Fruit fly (Drosophila melanogaster) Kc167 (cell line): ENCODE results near the gene puc.
"Not testable (repeated sequence)": the region's sequence is repeated elsewhere in the genome, so short reads cannot be mapped to it uniquely, and the experiment has no call there.

ENCODE experiments used
- Myc ChIP-seq: fragments of >200 bp; optimal IDR thresholded peaks from 2 replicates; lab custom pipeline; 2017; ENCODE audit warnings: missing external identifiers
- Sin3A ChIP-seq: fragments of >200 bp; optimal IDR thresholded peaks from 2 replicates; lab custom pipeline; 2018; ENCODE audit warnings: missing external identifiers
- h ChIP-seq: fragments of >200 bp; optimal IDR thresholded peaks from 3 replicates; lab custom pipeline; 2018; ENCODE audit warnings: missing external identifiers
- insv ChIP-seq: fragments of >200 bp; optimal IDR thresholded peaks from 3 replicates; lab custom pipeline; 2018; ENCODE audit warnings: missing external identifiers
- psq ChIP-seq: fragments of >200 bp; optimal IDR thresholded peaks from 2 replicates; lab custom pipeline; 2017; ENCODE audit warnings: missing external identifiers
- ttk ChIP-seq: sonication (Bioruptor generic); optimal IDR thresholded peaks from 2 replicates; lab custom pipeline; 2017; ENCODE audit warnings: missing external identifiers

puc gene

DNA sequence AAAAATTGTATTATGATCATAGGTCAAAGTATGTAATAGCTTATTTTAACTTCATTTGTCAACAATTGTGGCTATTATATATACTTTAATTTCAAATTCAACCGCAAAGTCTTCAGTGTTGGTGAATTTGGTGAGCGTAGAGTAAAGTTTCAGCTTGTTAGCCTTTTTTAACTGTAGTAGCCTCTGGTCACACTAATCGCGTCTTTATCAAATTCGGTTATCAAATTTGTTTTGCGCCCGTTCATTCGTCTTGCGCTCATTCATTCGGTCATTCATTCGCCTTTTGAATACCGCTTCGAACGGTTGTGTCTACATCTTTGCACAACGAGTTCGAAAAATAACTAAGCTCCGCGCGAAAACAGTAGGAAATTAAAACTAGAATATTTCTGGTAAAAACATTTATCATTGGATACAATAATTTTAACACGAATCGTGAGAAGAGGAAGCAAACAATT lies at the start of gene puc:
puc (plus strand) TSS at position 245 of the 455 bp plus-strand sequence.
- TF ChIP-seq Myc (lab: Kevin White, UChicago) (no peak), Sin3A (no peak), insv (lab: Kevin White, UChicago) (no peak), ttk (lab: Kevin White, UChicago) (no peak), h (no peak), psq (lab: Kevin White, UChicago) (no peak)

DNA sequence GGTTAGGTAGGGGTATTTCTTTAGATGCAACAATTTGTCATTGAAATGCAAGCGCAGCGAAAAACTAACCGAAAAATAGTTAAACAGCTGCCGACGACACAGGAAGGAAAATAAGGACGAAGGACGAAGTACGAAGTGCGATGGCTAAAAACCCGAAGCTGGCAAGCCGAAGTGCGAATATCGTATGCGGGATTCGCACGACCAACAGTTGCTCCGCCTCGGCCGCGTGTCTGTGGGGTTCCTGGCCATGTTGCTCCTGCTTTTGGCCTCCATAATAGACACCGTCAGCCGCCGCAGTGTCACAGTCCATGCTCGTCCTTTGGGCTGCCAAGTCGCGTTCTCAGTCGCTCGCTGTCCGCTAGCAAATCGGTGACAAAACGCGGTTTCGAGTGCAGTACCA lies 46.1 kb upstream of the puc start, which contains the start of gene mAChR-B:
mAChR-B (plus strand) TSS at position 301 of the 400 bp plus-strand sequence.
- TF ChIP-seq h: no peak
- TF ChIP-seq Myc (lab: Kevin White, UChicago): no peak
- no peak for TF ChIP-seq psq (lab: Kevin White, UChicago)
- TF ChIP-seq ttk (lab: Kevin White, UChicago): no peak
- TF ChIP-seq insv (lab: Kevin White, UChicago): no peak
- no peak for TF ChIP-seq Sin3A

DNA sequence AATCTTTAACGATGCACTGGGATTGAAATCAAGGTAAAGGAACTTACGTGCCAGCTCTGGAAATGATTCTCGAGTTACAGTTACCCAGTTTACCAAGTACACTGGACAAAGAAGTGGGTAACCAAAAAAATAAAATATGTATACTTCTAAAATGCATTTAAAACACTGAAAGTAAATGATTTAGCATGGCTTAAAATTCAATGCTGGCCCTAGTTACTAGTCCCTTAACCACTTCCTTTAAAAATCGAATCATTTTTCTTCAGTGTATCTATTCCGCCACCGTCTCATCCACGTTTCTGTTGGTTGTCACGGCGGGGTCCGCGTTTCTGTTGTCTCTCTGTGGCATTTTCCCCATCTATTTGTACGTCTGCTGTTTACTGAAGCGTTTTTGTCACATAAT lies 32.5 kb upstream of the puc start:
- TF ChIP-seq psq (lab: Kevin White, UChicago) (no peak), h (no peak), insv (lab: Kevin White, UChicago) (no peak), Myc (lab: Kevin White, UChicago) (no peak), Sin3A (no peak), ttk (lab: Kevin White, UChicago) (no peak)

DNA sequence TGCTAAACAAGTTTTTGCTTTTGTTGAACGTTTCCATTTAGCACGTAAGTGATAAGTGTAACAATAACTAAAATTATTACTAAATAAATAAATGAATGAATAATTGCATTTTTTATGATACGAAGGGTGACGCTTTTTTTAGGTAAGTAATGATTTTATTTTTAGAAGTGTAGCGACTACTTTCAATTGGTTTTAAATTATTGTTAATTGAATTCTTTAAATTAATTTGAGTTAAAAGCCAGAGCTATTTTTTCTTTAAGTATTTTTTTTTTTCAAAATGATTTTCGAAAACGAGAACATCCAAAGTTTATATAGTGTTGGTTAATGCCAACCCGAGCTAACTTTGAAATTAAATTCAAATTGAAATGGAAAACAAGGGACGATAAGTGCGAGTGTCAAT lies 18.2 kb upstream of the puc start, which contains the start of gene CG7910:
CG7910 (plus strand) TSS at position 301 of the 400 bp plus-strand sequence.
- TF ChIP-seq ttk (lab: Kevin White, UChicago) (no peak), Sin3A (no peak), insv (lab: Kevin White, UChicago) (no peak), Myc (lab: Kevin White, UChicago) (no peak), psq (lab: Kevin White, UChicago) (no peak), h (no peak)

DNA sequence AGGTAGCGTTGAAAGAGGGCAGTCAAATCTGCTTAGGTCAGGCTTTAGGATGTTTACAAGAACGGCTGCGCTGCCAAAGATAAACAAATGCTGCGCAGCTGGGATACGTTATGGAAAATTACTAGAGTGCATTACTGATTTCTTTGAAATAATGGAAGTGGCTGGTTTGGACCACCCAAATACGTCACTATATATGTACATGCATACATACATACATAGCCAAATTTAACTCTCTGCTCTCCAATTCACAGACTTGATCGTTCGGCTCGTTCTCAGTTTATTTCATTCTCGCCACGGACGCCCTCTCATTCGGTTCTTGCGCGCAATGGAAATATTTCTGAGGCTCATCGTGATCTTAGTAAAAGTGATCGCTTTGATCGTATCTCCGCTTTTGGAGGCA lies 11.3 kb upstream of the puc start, which contains the start of gene CG7900:
CG7900 (plus strand) TSS at position 301 of the 400 bp plus-strand sequence.
- TF ChIP-seq psq (lab: Kevin White, UChicago); Myc (lab: Kevin White, UChicago); Sin3A: not testable (repeated sequence)

DNA sequence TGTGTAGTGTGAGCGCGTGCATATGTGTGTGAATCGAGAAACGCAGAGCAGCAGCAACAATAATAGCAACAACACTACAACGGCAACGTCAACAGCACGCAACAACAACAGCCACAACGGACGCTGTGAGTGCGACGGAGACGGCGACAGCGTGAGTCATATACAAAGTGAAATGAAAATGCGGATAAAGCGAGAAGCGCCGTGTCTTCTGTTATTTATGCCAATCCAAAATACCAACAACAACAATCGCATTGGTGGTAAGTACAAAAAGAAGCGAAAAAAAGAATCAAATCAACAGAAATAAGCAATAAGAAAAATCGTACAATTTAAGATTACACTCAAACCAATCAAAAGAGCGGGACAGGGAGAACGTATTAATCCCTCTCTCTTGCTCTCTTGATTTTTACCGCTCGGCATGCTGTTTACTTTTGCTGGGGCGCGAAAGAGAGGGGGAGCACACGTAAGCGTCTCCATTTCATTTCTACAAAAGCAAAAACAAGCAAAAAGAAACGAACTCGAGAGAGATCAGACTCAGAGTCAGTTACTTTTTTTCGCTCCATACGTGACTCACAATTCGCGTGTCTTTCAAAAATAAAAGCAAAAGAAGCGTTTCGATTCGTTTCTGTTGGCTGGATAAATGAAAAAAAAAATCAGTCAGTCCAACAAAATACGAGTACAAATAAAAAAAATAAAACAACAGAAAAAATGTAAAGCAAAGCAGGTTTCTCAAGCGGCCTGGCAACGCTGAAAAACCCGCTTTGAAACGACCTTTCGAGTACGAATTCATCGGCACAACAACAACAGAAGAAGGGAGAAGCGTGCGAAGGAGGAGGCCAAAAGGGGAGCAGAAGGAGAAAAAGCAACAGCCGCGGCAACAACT lies 947 bp downstream of the puc start:
- no peak for TF ChIP-seq Myc (lab: Kevin White, UChicago)
- TF ChIP-seq Sin3A: no peak

DNA sequence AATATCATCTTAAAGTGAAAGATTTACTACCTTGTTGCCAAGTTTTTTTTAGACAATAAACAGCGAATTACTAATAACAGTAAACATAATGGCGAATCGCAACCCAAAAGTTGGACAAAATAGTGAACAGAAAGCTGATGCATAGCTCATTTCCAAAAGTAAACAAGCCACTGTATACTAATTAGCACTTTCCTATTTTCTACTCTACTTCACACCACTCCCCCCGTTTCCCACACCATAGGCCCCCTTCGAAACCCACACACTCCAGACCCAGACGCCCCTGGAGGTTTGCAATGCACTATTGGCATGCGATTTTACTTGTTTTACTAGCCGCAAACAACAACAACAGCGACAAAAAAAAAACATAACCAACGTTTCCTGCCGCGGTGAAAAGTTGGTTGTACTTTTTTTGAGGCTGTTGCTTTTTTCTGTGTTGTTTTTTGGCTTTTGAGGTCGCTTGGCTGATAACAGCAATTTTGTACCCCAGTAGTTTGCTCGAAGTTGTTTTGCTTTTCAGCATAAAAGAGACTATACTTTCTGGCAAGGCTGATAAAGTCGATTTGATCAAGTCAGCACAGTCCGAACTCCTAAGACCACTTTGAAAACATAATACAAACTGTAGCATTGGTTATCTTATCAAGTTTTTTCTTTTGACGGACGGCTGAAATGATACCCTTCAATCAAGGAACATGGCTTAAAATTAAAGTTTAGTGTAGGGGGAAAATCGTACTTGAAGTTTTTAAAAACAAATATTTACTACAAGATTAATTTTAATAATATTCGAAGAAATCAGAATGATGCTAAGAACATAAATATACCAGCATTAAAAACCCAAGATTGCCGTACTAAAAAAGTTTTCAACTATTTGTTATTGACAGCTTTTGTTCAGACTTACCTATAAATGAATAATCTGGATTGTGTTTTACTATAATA lies 2.0 kb downstream of the puc start:
- TF ChIP-seq ttk (lab: Kevin White, UChicago) (no peak), Sin3A (no peak), h (no peak)

DNA sequence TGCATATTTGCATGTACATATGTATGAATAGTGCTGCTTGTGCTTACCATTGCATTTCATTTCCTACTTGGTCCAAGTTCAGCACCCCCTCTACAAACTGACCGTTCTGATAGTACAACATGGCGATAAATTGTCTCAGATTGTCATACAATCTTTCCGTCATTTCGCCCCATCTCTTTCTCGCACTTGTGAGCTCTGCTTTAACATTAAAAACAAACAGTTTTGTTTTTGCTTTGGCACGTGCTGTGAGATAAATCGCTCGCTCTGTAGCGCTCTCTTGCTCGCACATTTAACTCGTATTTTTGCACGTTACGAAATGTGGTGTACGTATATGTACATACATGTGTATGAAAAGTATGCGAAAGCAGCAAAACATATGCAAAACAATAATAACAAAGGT lies 3.6 kb downstream of the puc start:
- TF ChIP-seq ttk (lab: Kevin White, UChicago) (no peak), Sin3A (no peak), Myc (lab: Kevin White, UChicago) (no peak), insv (lab: Kevin White, UChicago) (no peak), h (no peak), psq (lab: Kevin White, UChicago) (no peak)

DNA sequence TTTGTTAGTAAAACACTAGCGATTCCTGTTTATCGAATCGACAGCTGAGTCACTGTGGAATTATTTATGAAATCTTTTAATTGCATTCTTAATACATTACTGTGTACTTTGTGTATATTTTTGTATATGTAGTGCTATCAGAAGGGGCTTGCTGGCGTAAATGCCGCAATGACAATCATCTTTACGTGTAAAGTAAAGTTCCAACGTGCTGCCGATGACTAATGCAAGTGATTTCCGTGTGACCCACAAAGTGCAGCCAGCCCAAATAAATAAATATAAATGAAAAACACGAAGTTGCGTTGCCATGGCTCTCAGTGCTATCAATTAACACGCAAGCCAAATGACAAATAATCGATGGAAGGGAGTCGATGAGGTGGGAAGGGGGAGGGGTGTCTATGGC lies 4.7 kb downstream of the puc start:
- no peak for TF ChIP-seq psq (lab: Kevin White, UChicago)
- TF ChIP-seq ttk (lab: Kevin White, UChicago): no peak
- TF ChIP-seq insv (lab: Kevin White, UChicago): no peak
- no peak for TF ChIP-seq Sin3A
- TF ChIP-seq h: no peak
- no peak for TF ChIP-seq Myc (lab: Kevin White, UChicago)

DNA sequence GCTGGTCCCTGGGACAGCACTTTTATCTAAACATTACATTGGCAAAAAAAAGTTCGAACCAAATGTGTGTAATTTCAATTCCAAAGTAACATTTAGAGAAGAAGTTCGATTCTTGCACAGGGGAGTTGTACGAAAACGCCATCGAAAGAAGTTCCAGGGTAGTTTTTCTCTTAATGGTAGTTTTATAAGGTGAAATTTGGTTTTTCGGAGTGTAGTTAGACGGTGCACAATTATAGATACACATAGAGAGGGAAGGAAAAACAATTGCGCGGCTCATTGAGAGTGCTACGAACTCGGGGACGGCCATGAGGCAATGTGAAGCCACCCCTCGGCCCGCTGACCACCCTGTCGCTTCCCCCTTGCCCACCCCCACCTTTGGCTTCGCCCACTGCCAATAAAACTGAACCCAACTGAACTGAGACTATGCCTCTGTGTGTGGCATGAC lies 5.1 kb downstream of the puc start:
- TF ChIP-seq ttk (lab: Kevin White, UChicago): no peak
- no peak for TF ChIP-seq psq (lab: Kevin White, UChicago)
- TF ChIP-seq Myc (lab: Kevin White, UChicago): no peak
- TF ChIP-seq h: no peak
- TF ChIP-seq insv (lab: Kevin White, UChicago): no peak
- no peak for TF ChIP-seq Sin3A

DNA sequence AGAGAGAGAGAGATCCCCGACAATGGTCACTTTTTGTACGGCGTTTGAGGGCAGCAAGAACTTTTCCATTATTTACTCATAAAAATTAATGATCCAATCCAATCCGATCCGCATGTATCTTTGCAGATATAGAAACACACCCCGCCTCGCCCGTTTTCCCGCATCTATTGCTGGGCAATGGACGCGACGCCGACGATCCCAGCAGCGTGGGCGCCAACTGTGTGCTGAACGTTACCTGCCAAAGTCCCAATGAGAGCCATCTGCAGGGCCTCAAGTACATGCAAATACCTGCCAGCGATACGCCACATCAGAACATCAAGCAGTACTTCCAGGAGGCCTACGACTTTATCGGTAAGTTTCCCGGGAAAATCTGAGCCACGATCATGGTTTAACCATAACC lies 5.8 kb downstream of the puc start:
- no peak for TF ChIP-seq ttk (lab: Kevin White, UChicago)
- TF ChIP-seq psq (lab: Kevin White, UChicago): no peak
- TF ChIP-seq Myc (lab: Kevin White, UChicago): no peak
- no peak for TF ChIP-seq h
- TF ChIP-seq Sin3A: no peak
- TF ChIP-seq insv (lab: Kevin White, UChicago): no peak
